Worm (Caenorhabditis elegans): ENCODE data around the gene Y39B6A.69.
A peak's percentile ranks its signal among the peaks of the same experiment; 100 is the strongest.

Gene Y39B6A.69

ce11 chrV:19148350-19148749 lies 3.9 kb downstream of the Y39B6A.69 start:
- TF ChIP-seq ztf-11 (tag; optimal IDR thresholded peaks at IDR 0.05), result no peak
- TF ChIP-seq drap-1 (GFP tag; optimal IDR thresholded peaks at IDR 0.05), result peak; percentile 13

DNA sequence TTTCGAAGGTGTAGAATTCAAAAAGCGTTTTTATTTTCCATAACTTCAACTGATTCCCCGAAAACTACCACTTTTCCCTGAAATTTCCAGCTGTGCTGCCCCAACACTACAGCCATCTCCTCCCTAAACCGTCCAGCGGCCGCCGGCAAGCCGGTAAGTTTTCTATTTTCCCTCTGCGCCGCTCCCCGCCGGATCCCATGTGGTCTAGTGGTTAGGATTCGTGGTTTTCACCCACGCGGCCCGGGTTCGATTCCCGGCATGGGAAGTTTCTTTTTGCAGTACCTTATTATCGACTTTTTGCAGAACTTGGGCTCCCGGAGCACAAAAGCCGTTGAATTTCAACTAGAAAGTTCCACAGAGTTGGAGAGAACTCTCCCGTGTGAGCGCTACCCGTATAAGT lies 9.6 kb downstream of the Y39B6A.69 start:
- TF ChIP-seq ceh-43 (GFP tag; optimal IDR thresholded peaks at IDR 0.05) (no peak), cnd-1 (tag; optimal IDR thresholded peaks at IDR 0.05) (no peak), ceh-83 (GFP tag; optimal IDR thresholded peaks at IDR 0.05) (no peak)

- TF ChIP-seq nhr-237 (tag; optimal IDR thresholded peaks at IDR 0.05), result no peak
- TF ChIP-seq lsy-2 (tag; optimal IDR thresholded peaks at IDR 0.05), result no peak
- TF ChIP-seq ces-1 (GFP tag; optimal IDR thresholded peaks at IDR 0.05), result no peak
- no peak for TF ChIP-seq nhr-2 (tag; optimal IDR thresholded peaks at IDR 0.05)
- TF ChIP-seq nhr-12 (tag; optimal IDR thresholded peaks at IDR 0.05), result no peak
- TF ChIP-seq lin-13 (tag; optimal IDR thresholded peaks at IDR 0.05), result no peak
- no peak for TF ChIP-seq cnd-1 (tag; optimal IDR thresholded peaks at IDR 0.05)
- TF ChIP-seq ztf-11 (tag; optimal IDR thresholded peaks at IDR 0.05), result no peak
- TF ChIP-seq ceh-83 (GFP tag; optimal IDR thresholded peaks at IDR 0.05), result no peak
- no peak for TF ChIP-seq bed-3 (GFP tag; optimal IDR thresholded peaks at IDR 0.05)
- TF ChIP-seq M03D4.4 (tag; optimal IDR thresholded peaks at IDR 0.05), result no peak
- TF ChIP-seq unc-62 (GFP tag; optimal IDR thresholded peaks at IDR 0.05), result no peak
- TF ChIP-seq snpc-4 (tag; optimal IDR thresholded peaks at IDR 0.05), result no peak
- no peak for TF ChIP-seq mab-5 (tag; optimal IDR thresholded peaks at IDR 0.05)
- no peak for TF ChIP-seq hlh-1 (tag; optimal IDR thresholded peaks at IDR 0.05)
- TF ChIP-seq zip-8 (tag; optimal IDR thresholded peaks at IDR 0.05), result no peak
Measured at ce11 chrV:19140495-19140894, 11.7 kb downstream of the Y39B6A.69 start, which contains the start of gene cpg-23. Gene cpg-23 (plus strand): TSS chrV:19140795.

DNA sequence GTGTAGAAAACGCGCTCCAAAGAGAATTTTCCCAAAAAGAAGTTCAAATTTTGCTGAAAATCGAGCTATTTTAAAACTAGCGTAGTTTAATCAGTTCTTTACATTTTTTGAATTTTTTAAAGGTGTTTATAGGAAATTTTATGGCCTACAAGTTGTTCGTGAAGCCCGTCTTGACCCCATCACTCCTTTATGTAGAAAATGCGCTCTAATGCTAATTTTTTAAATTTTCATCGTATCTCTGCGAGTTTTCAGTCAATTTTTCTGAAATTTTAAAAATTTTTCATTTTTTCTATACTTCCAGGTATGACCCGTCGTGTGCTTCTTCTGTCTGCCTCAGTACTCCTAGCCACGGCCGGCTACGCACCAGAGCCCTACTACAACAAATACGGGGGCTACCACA lies 16.0 kb downstream of the Y39B6A.69 start, which contains the start of gene Y39B6A.9:
Y39B6A.9 (plus strand) TSS at position 301 of the 400 bp plus-strand sequence.
- no peak for TF ChIP-seq ceh-43 (GFP tag; optimal IDR thresholded peaks at IDR 0.05)
- TF ChIP-seq mab-5 (tag; optimal IDR thresholded peaks at IDR 0.05), result no peak
- TF ChIP-seq blmp-1 (tag; optimal IDR thresholded peaks at IDR 0.05), result no peak
- no peak for TF ChIP-seq elt-1 (tag; optimal IDR thresholded peaks at IDR 0.05; ENCODE audit: borderline replicate concordance, insufficient read depth)
- no peak for TF ChIP-seq sptf-1 (tag; optimal IDR thresholded peaks at IDR 0.05)
- TF ChIP-seq zip-8 (tag; optimal IDR thresholded peaks at IDR 0.05), result no peak
- TF ChIP-seq nhr-2 (tag; optimal IDR thresholded peaks at IDR 0.05), result no peak
- TF ChIP-seq cnd-1 (tag; optimal IDR thresholded peaks at IDR 0.05), result no peak
- no peak for TF ChIP-seq bed-3 (GFP tag; optimal IDR thresholded peaks at IDR 0.05)
- no peak for TF ChIP-seq snpc-4 (tag; optimal IDR thresholded peaks at IDR 0.05)
- TF ChIP-seq ceh-39 (tag; optimal IDR thresholded peaks at IDR 0.05), result no peak
- no peak for TF ChIP-seq unc-120 (tag; optimal IDR thresholded peaks at IDR 0.05; ENCODE audit: poor library complexity, severe bottlenecking)
- TF ChIP-seq ztf-11 (tag; optimal IDR thresholded peaks at IDR 0.05), result no peak
- TF ChIP-seq flh-1 (GFP tag; optimal IDR thresholded peaks at IDR 0.05), result no peak
- TF ChIP-seq mls-2 (tag; optimal IDR thresholded peaks at IDR 0.05), result no peak
- no peak for TF ChIP-seq pha-4 (tag; optimal IDR thresholded peaks at IDR 0.05)

ce11 chrV:19133507-19133906 lies 18.7 kb downstream of the Y39B6A.69 start, which contains the start of gene Y39B6A.10:
Gene Y39B6A.10 (minus strand): TSS chrV:19133607.
- TF ChIP-seq nhr-12 (tag; optimal IDR thresholded peaks at IDR 0.05), result no peak
- TF ChIP-seq bed-3 (GFP tag; optimal IDR thresholded peaks at IDR 0.05), result no peak

- TF ChIP-seq nhr-2 (tag; optimal IDR thresholded peaks at IDR 0.05) (no peak), M03D4.4 (tag; optimal IDR thresholded peaks at IDR 0.05) (no peak), ceh-83 (GFP tag; optimal IDR thresholded peaks at IDR 0.05) (no peak), nhr-28 (tag; optimal IDR thresholded peaks at IDR 0.05) (no peak), ztf-11 (tag; optimal IDR thresholded peaks at IDR 0.05) (no peak), hlh-1 (tag; optimal IDR thresholded peaks at IDR 0.05) (no peak), pha-4 (tag; optimal IDR thresholded peaks at IDR 0.05) (no peak), ceh-39 (tag; optimal IDR thresholded peaks at IDR 0.05) (no peak), sptf-1 (tag; optimal IDR thresholded peaks at IDR 0.05) (no peak), bed-3 (GFP tag; optimal IDR thresholded peaks at IDR 0.05) (no peak), lsy-2 (tag; optimal IDR thresholded peaks at IDR 0.05) (no peak), mls-2 (tag; optimal IDR thresholded peaks at IDR 0.05) (no peak), sem-2 (GFP tag; optimal IDR thresholded peaks at IDR 0.05) (no peak)
Measured at ce11 chrV:19131848-19132401, 20.3 kb downstream of the Y39B6A.69 start.

Data from whole organism, mixed stage, embryonic.